Fruit fly (Drosophila melanogaster) whole organism, wandering third instar larva: ENCODE data around the gene Lcp65Ab1.

ENCODE experiments used
- Abd-B ChIP-seq: fragments of >200 bp; optimal IDR thresholded peaks from 2 replicates; lab custom pipeline; 2017; ENCODE audit warnings: missing biosample characterization, missing genetic modification characterization
- CrebA ChIP-seq: fragments of 200-800 bp; sonication (Bioruptor generic); optimal IDR thresholded peaks from 2 replicates; lab custom pipeline; 2016; ENCODE audit warnings: missing biosample characterization, mild to moderate bottlenecking, missing genetic modification characterization, borderline replicate concordance
- GATAd ChIP-seq: sonication (Bioruptor generic); optimal IDR thresholded peaks from 2 replicates; lab custom pipeline; 2016; ENCODE audit warnings: missing biosample characterization, missing genetic modification characterization
- OdsH ChIP-seq: fragments of 200-800 bp; sonication (Bioruptor generic); optimal IDR thresholded peaks from 2 replicates; lab custom pipeline; 2016; ENCODE audit warnings: missing biosample characterization, mild to moderate bottlenecking, missing genetic modification characterization
- dsf ChIP-seq: sonication (Bioruptor generic); optimal IDR thresholded peaks from 2 replicates; lab custom pipeline; 2016; ENCODE audit warnings: missing biosample characterization, missing genetic modification characterization, borderline replicate concordance
- h ChIP-seq: fragments of 200-800 bp; sonication (Bioruptor generic); optimal IDR thresholded peaks from 3 replicates; lab custom pipeline; 2016; ENCODE audit warnings: missing biosample characterization, mild to moderate bottlenecking, missing genetic modification characterization
- pan ChIP-seq: fragments of >200 bp; optimal IDR thresholded peaks from 2 replicates; lab custom pipeline; 2017
- sage ChIP-seq: fragments of 200-800 bp; sonication (Bioruptor generic); optimal IDR thresholded peaks from 2 replicates; lab custom pipeline; 2016; ENCODE audit warnings: missing biosample characterization, mild to moderate bottlenecking, missing genetic modification characterization
- woc ChIP-seq: sonication (Bioruptor generic); optimal IDR thresholded peaks from 2 replicates; lab custom pipeline; 2016; ENCODE audit warnings: missing biosample characterization, mild to moderate bottlenecking, missing genetic modification characterization

dm6 chr3L:6129591-6129990, 19.8 kb upstream of the Lcp65Ab1 start:
- no peak for TF ChIP-seq dsf (GFP tag; lab: Kevin White, UChicago)
- no peak for TF ChIP-seq h
- TF ChIP-seq CrebA (GFP tag; lab: Kevin White, UChicago) = no peak
- TF ChIP-seq pan (lab: Kevin White, UChicago) = no peak
- no peak for TF ChIP-seq Abd-B (GFP tag; lab: Kevin White, UChicago)
- no peak for TF ChIP-seq GATAd (GFP tag; lab: Kevin White, UChicago)
- no peak for TF ChIP-seq OdsH (GFP tag; lab: Kevin White, UChicago)
- TF ChIP-seq woc (GFP tag; lab: Kevin White, UChicago) = no peak
- TF ChIP-seq sage (GFP tag; lab: Kevin White, UChicago) = no peak
